Worm (Caenorhabditis elegans) whole organism, young adult: Measurements from ENCODE around the gene T26H5.8.

ENCODE experiments used
- ekl-4 ChIP-seq: fragments of 200-800 bp; sonication (Bioruptor generic); IDR thresholded peaks from 2 replicates; pipeline ENCODE4 v1.3.6; 2022; ENCODE audit warnings: missing genetic modification reagents, missing genetic modification characterization, missing compliant biosample characterization
- lin-40 ChIP-seq: sonication (generic microtip); optimal IDR thresholded peaks from 2 replicates; lab custom pipeline; 2016; ENCODE audit warnings: missing genetic modification characterization, mild to moderate bottlenecking, missing compliant biosample characterization, missing genotype, missing genetic modification reagents

DNA sequence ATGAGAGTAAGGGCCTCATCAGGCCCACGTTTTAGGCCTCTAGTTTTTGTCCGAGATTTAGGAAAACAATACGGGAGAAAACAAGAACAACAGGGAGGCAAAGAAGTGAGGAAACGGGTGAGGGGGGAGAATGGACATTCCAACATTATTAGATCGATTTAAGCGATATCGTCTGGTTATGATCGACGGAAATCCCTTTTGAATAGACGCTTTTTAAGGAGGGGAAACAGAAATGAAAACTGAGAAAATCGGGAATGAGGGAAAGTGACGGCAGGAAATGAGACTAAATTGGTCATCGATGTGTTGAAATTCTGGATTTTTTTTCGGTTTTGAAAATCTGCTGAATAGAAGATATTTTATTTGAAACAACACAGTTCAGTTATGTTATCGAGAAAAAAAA, 31.9 kb upstream of the T26H5.8 start, which contains the start of gene rocf-1:
- TF ChIP-seq ekl-4 (GFP tag; lab: Robert Waterston, UW): no peak
- no peak for TF ChIP-seq lin-40
